Worm (Caenorhabditis elegans) whole organism, late embryonic: ENCODE results near the gene tag-89.

ENCODE experiments used
- C38D4.7 ChIP-seq: fragments of 200-800 bp; sonication (Bioruptor generic); optimal IDR thresholded peaks from 2 replicates; lab custom pipeline; 2018; ENCODE audit warnings: mild to moderate bottlenecking, missing genetic modification characterization, moderate library complexity, missing compliant biosample characterization
- K09A11.1 ChIP-seq: sonication (generic microtip); optimal IDR thresholded peaks from 2 replicates; lab custom pipeline; 2017; ENCODE audit warnings: antibody characterized with exemption, mild to moderate bottlenecking, missing genetic modification characterization, missing compliant biosample characterization; ENCODE audit not compliant: insufficient read depth
- Y22D7AL.16 ChIP-seq: sonication (generic microtip); optimal IDR thresholded peaks from 2 replicates; lab custom pipeline; 2016; ENCODE audit warnings: missing genetic modification characterization, missing compliant biosample characterization
- ahr-1 ChIP-seq: sonication (generic microtip); optimal IDR thresholded peaks from 2 replicates; lab custom pipeline; 2016; ENCODE audit warnings: missing genetic modification characterization, missing compliant biosample characterization
- ama-1 ChIP-seq: fragments of 150-350 bp; optimal IDR thresholded peaks from 2 replicates; lab custom pipeline; 2014
- ceh-18 ChIP-seq: sonication (generic microtip); optimal IDR thresholded peaks from 2 replicates; lab custom pipeline; 2016; ENCODE audit warnings: missing genetic modification characterization, missing compliant biosample characterization
- ceh-19 ChIP-seq: fragments of 200-800 bp; sonication (Bioruptor generic); optimal IDR thresholded peaks from 2 replicates; lab custom pipeline; 2018; ENCODE audit warnings: mild to moderate bottlenecking, missing genetic modification characterization, missing compliant biosample characterization
- ceh-2 ChIP-seq: sonication (generic microtip); optimal IDR thresholded peaks from 2 replicates; lab custom pipeline; 2016; ENCODE audit warnings: missing genotype, missing genetic modification characterization, missing compliant biosample characterization
- ceh-22 ChIP-seq: sonication (generic microtip); optimal IDR thresholded peaks from 2 replicates; lab custom pipeline; 2017; ENCODE audit warnings: missing biosample characterization, missing genetic modification characterization
- ceh-24 ChIP-seq: sonication (generic microtip); optimal IDR thresholded peaks from 2 replicates; lab custom pipeline; 2016; ENCODE audit warnings: mild to moderate bottlenecking, missing genetic modification characterization, missing compliant biosample characterization
- ceh-30 ChIP-seq: fragments of 150-350 bp; optimal IDR thresholded peaks from 2 replicates; lab custom pipeline; 2014; ENCODE audit warnings: missing biosample characterization, missing genetic modification characterization
- ceh-31 ChIP-seq: sonication (generic microtip); optimal IDR thresholded peaks from 2 replicates; lab custom pipeline; 2016; ENCODE audit warnings: missing genetic modification characterization, missing compliant biosample characterization
- ceh-45 ChIP-seq: fragments of 200-800 bp; sonication (Bioruptor generic); IDR thresholded peaks from 2 replicates; pipeline ENCODE4 v1.3.6; 2022; ENCODE audit warnings: missing genetic modification reagents, missing genetic modification characterization, missing compliant biosample characterization
- ceh-48 ChIP-seq: sonication (generic microtip); optimal IDR thresholded peaks from 2 replicates; lab custom pipeline; 2016; ENCODE audit warnings: missing genetic modification characterization, inconsistent platforms, missing compliant biosample characterization
- che-1 ChIP-seq: sonication (generic microtip); optimal IDR thresholded peaks from 2 replicates; lab custom pipeline; 2016; ENCODE audit warnings: mild to moderate bottlenecking, missing genetic modification characterization, missing compliant biosample characterization
- dmd-4 ChIP-seq: sonication (generic microtip); optimal IDR thresholded peaks from 2 replicates; lab custom pipeline; 2016; ENCODE audit warnings: borderline replicate concordance, missing genetic modification characterization, missing compliant biosample characterization
- dve-1 ChIP-seq: sonication (generic microtip); optimal IDR thresholded peaks from 2 replicates; lab custom pipeline; 2017; ENCODE audit warnings: antibody characterized with exemption, mild to moderate bottlenecking, missing genetic modification characterization, missing compliant biosample characterization
- elt-4 ChIP-seq: sonication (generic microtip); optimal IDR thresholded peaks from 2 replicates; lab custom pipeline; 2016; ENCODE audit warnings: missing genetic modification characterization, missing compliant biosample characterization
- ets-4 ChIP-seq: sonication (generic microtip); optimal IDR thresholded peaks from 2 replicates; lab custom pipeline; 2016; ENCODE audit warnings: missing genetic modification characterization, missing compliant biosample characterization
- eyg-1 ChIP-seq: sonication (generic microtip); optimal IDR thresholded peaks from 2 replicates; lab custom pipeline; 2016; ENCODE audit warnings: missing genotype, missing genetic modification characterization, missing compliant biosample characterization
- fax-1 ChIP-seq: sonication (generic microtip); optimal IDR thresholded peaks from 2 replicates; lab custom pipeline; 2016; ENCODE audit warnings: missing genotype, missing genetic modification characterization, missing compliant biosample characterization
- fkh-6 ChIP-seq: sonication (generic microtip); optimal IDR thresholded peaks from 2 replicates; lab custom pipeline; 2016; ENCODE audit warnings: missing genetic modification characterization, missing compliant biosample characterization
- gmeb-2 ChIP-seq: sonication (generic microtip); optimal IDR thresholded peaks from 2 replicates; lab custom pipeline; 2016; ENCODE audit warnings: missing genetic modification characterization, inconsistent platforms, missing compliant biosample characterization
- hlh-30 ChIP-seq: sonication (generic microtip); optimal IDR thresholded peaks from 2 replicates; lab custom pipeline; 2017; ENCODE audit warnings: antibody characterized with exemption, missing genetic modification characterization, missing compliant biosample characterization; ENCODE audit not compliant: insufficient read depth
- hlh-6 ChIP-seq: sonication (generic microtip); optimal IDR thresholded peaks from 2 replicates; lab custom pipeline; 2016; ENCODE audit warnings: missing genotype, missing genetic modification characterization, missing compliant biosample characterization
- hlh-8 ChIP-seq: sonication (generic microtip); optimal IDR thresholded peaks from 2 replicates; lab custom pipeline; 2016; ENCODE audit warnings: missing genotype, missing genetic modification characterization, missing compliant biosample characterization
- madf-2 ChIP-seq: sonication (generic microtip); optimal IDR thresholded peaks from 2 replicates; lab custom pipeline; 2017; ENCODE audit warnings: missing genetic modification characterization, missing compliant biosample characterization
- nfya-1 ChIP-seq: sonication (generic microtip); optimal IDR thresholded peaks from 2 replicates; lab custom pipeline; 2017; ENCODE audit warnings: missing genetic modification characterization, mild to moderate bottlenecking, missing compliant biosample characterization, antibody characterized with exemption, moderate library complexity
- nhr-11 ChIP-seq: fragments of 150-350 bp; optimal IDR thresholded peaks from 2 replicates; lab custom pipeline; 2014; ENCODE audit warnings: missing biosample characterization, missing genetic modification characterization
- nhr-232 ChIP-seq: sonication (generic microtip); optimal IDR thresholded peaks from 2 replicates; lab custom pipeline; 2016; ENCODE audit warnings: missing genetic modification characterization, missing compliant biosample characterization
- pat-9 ChIP-seq: fragments of 200-800 bp; sonication (Bioruptor generic); optimal IDR thresholded peaks from 2 replicates; lab custom pipeline; 2018; ENCODE audit warnings: mild to moderate bottlenecking, missing genetic modification characterization, moderate library complexity, missing compliant biosample characterization
- pha-2 ChIP-seq: sonication (generic microtip); optimal IDR thresholded peaks from 2 replicates; lab custom pipeline; 2017; ENCODE audit warnings: mild to moderate bottlenecking, missing genetic modification characterization, missing compliant biosample characterization
- sdc-2 ChIP-seq: sonication (generic microtip); optimal IDR thresholded peaks from 2 replicates; lab custom pipeline; 2016; ENCODE audit warnings: missing genotype, missing genetic modification characterization, missing compliant biosample characterization
- syd-9 ChIP-seq: sonication (generic microtip); optimal IDR thresholded peaks from 2 replicates; lab custom pipeline; 2016; ENCODE audit warnings: mild to moderate bottlenecking, missing genetic modification characterization, moderate library complexity, missing compliant biosample characterization
- tbx-2 ChIP-seq: sonication (generic microtip); optimal IDR thresholded peaks from 2 replicates; lab custom pipeline; 2016; ENCODE audit warnings: missing genetic modification characterization, missing compliant biosample characterization
- tbx-7 ChIP-seq: sonication (generic microtip); optimal IDR thresholded peaks from 2 replicates; lab custom pipeline; 2016; ENCODE audit warnings: missing genotype, missing genetic modification characterization, missing compliant biosample characterization
- unc-3 ChIP-seq, 2 experiments: fragments of 200-800 bp in 1 of 2; sonication (Bioruptor generic) in 1 of 2; sonication (generic microtip) in 1 of 2; conservative IDR thresholded peaks in 1 of 2; optimal IDR thresholded peaks in 1 of 2; 2 replicates each; pipeline versions ENCODE4 v1.3.6 to Lab custom; 2016 to 2022; ENCODE audit warnings: missing compliant biosample characterization in 2 of 2, missing genetic modification characterization in 2 of 2, missing genetic modification reagents in 1 of 2
- unc-42 ChIP-seq: sonication (generic microtip); optimal IDR thresholded peaks from 2 replicates; lab custom pipeline; 2016; ENCODE audit warnings: missing genotype, missing genetic modification characterization, missing compliant biosample characterization
- unc-55 ChIP-seq: sonication (generic microtip); optimal IDR thresholded peaks from 2 replicates; lab custom pipeline; 2017; ENCODE audit warnings: missing biosample characterization, missing genetic modification reagents, missing genetic modification characterization
- zip-5 ChIP-seq: sonication (generic microtip); optimal IDR thresholded peaks from 2 replicates; lab custom pipeline; 2016; ENCODE audit warnings: missing genetic modification characterization, missing compliant biosample characterization
- ztf-16 ChIP-seq: sonication (generic microtip); optimal IDR thresholded peaks from 2 replicates; lab custom pipeline; 2017; ENCODE audit warnings: missing genetic modification characterization, missing compliant biosample characterization

Gene tag-89

DNA sequence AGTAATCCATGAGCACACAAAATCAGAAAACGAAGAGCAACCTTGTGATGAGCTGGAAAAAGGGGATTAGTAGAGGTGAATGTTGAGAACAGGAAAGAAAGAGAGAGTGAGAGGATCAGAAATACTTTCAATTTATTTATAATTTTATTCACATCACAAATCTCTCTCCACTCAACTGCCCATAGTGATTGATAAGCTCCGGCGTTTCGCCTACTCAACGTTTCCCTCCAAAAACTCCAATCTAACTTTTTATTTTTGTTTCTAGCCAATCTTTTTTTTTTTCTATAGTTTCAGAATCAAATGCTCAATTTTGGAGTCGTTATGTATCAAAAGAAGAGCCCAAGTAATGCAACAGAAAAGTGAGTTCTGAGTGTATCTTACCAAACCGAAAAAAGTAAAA is 31.1 kb downstream of the tag-89 start, which contains the start of gene kin-4:
kin-4 (plus strand) TSS at position 301 of the 400 bp plus-strand sequence.
- TF ChIP-seq nhr-11 (tag; lab: Kevin White, UChicago) = no peak
- no peak for TF ChIP-seq ceh-22
- TF ChIP-seq tbx-7 (tag; lab: Kevin White, UChicago) = no peak
- TF ChIP-seq hlh-6 (tag; lab: Kevin White, UChicago) = no peak
- TF ChIP-seq unc-3 (GFP tag; conservative IDR thresholded peaks at IDR 0.05; lab: Robert Waterston, UW) = no peak
- no peak for TF ChIP-seq unc-3 (tag; optimal IDR thresholded peaks at IDR 0.05; lab: Kevin White, UChicago)
- no peak for TF ChIP-seq tbx-2
- no peak for TF ChIP-seq dmd-4
- TF ChIP-seq zip-5 (tag; lab: Kevin White, UChicago) = no peak
- no peak for TF ChIP-seq ztf-16
- TF ChIP-seq ceh-18 (tag; lab: Kevin White, UChicago) = no peak
- TF ChIP-seq che-1 (tag; lab: Kevin White, UChicago) = no peak
- TF ChIP-seq ceh-19 (GFP tag; lab: Kevin White, UChicago) = no peak

DNA sequence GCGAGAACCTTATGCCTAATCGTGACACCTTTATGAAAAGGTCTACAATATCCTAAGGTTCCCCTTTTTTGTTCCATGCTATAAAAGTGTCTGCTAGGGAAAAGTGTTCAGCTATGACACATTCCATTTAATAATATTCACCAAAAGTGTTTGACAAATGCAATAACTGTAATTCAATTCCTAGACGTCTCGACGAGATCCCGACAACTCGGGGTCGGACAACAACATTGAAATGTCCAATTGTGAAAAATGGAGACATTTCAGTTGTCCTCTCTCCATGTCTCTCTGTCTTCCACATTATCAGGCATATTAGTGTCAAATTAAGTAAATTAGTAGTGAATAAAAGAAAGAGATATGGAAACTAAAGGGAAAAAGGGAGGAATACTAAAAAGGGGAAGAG is 37.1 kb downstream of the tag-89 start:
- TF ChIP-seq unc-42 = peak; percentile 90
- TF ChIP-seq elt-4 (tag; lab: Kevin White, UChicago) = no peak
- no peak for TF ChIP-seq madf-2

DNA sequence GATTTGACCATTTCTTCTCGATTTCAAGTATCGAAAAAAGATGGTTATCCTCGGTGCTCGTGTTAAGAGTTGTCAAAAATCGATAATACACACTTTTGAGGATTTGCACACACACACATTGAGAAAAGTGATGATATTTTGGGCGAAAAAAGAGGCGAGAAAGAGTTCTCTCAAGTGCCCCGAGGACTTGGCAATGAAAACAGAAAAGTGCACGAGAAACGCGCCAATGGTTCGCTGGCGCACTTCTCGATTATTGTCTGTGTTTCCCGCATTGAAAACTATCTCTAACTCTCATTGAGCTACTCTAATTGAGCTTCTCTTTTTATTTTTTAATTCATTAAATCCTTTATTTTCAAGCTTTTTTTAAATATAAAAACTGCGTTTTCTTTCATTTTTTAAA is 39.4 kb downstream of the tag-89 start:
- TF ChIP-seq ceh-31 (peak; percentile 22), ceh-18 (tag; lab: Kevin White, UChicago) (peak; percentile 51), ceh-48 (peak; percentile 33), tbx-2 (peak; percentile 58), unc-42 (peak; percentile 41), nfya-1 (tag; lab: Kevin White, UChicago) (peak; percentile 45), ama-1 (lab: Kevin White, UChicago) (no peak), ahr-1 (tag; lab: Kevin White, UChicago) (no peak)

DNA sequence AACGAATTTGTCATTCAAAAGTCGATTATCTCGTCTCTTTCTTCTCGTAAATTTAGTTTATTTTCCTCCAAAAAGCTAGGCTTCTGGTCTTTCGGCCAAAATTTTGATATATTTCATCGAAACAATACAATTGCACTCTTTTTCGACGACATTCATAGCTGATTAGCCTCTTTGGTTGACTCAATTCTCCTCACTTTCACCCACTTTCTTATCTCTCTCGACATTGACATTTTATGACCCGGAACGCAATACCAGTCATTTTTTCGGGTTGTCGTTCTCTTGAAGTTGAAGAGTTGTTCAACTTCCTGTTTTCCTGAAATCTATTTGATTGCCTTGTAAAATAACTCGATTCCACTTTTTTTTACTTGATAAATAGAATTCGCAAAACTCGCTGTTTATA is 40.2 kb downstream of the tag-89 start:
- TF ChIP-seq nfya-1 (tag; lab: Kevin White, UChicago) (no peak), ceh-31 (no peak), zip-5 (tag; lab: Kevin White, UChicago) (no peak), dmd-4 (no peak)

DNA sequence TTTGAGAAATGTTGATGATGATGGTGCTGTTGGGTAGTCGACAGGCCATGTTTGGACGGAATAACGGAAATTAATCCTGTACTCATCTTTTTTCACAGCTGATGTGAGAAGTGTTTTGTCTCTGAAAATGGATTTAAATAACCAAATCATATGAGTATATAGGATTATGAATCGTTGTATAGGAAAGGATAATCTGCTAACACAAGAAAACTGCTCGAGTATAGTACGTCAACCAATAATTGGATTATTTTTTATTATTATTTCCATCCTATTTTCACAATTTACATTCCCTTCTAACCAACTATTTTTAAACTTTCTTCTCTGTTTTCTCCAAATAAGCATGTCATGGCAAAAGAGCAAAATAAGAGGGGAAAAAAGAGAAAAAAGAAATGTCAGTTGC is 41.4 kb downstream of the tag-89 start:
- no peak for TF ChIP-seq ceh-24 (tag; lab: Kevin White, UChicago)
- no peak for TF ChIP-seq dve-1 (tag; lab: Kevin White, UChicago)
- TF ChIP-seq fax-1 = no peak
- TF ChIP-seq eyg-1 = no peak
- no peak for TF ChIP-seq K09A11.1 (tag; lab: Kevin White, UChicago)
- TF ChIP-seq pat-9 (tag; lab: Kevin White, UChicago) = no peak
- TF ChIP-seq Y22D7AL.16 = no peak
- TF ChIP-seq ceh-2 (tag; lab: Kevin White, UChicago) = no peak
- no peak for TF ChIP-seq unc-55 (GFP tag; lab: Kevin White, UChicago)
- no peak for TF ChIP-seq syd-9 (tag; lab: Kevin White, UChicago)
- TF ChIP-seq madf-2 = no peak
- no peak for TF ChIP-seq nfya-1 (tag; lab: Kevin White, UChicago)
- TF ChIP-seq ets-4 (tag; lab: Kevin White, UChicago) = no peak
- no peak for TF ChIP-seq ceh-48
- TF ChIP-seq nhr-11 (tag; lab: Kevin White, UChicago) = no peak
- no peak for TF ChIP-seq ceh-30 (tag; lab: Kevin White, UChicago)
- TF ChIP-seq ceh-45 (GFP tag; lab: Robert Waterston, UW) = no peak

DNA sequence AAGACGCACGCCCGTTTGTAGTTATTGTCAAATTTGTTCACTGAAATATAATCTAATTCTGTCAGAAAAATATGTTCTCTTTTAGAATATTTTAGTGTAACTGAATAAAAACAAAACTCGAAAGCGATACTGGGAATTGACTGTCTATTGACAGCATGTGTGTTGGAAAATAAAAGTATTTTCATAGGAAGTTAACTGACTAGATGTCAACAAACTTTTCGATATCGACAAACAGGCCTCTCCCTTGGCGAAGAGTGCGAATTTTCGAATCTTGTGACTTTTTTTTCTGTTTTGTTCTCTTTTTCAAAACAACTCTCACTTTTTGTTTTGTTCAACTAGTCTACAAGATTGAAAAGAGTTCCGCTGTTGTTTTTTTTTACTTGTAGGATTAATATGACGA is 43.9 kb downstream of the tag-89 start:
- no peak for TF ChIP-seq dmd-4
- TF ChIP-seq hlh-30 (tag; lab: Kevin White, UChicago) = no peak
- TF ChIP-seq nhr-232 (tag; lab: Kevin White, UChicago) = no peak
- no peak for TF ChIP-seq tbx-7 (tag; lab: Kevin White, UChicago)
- no peak for TF ChIP-seq zip-5 (tag; lab: Kevin White, UChicago)
- no peak for TF ChIP-seq hlh-8 (tag; lab: Kevin White, UChicago)
- TF ChIP-seq C38D4.7 (GFP tag; lab: Kevin White, UChicago) = no peak
- TF ChIP-seq gmeb-2 (tag; lab: Kevin White, UChicago) = no peak
- no peak for TF ChIP-seq ceh-48
- no peak for TF ChIP-seq pha-2
- TF ChIP-seq fkh-6 (tag; lab: Kevin White, UChicago) = no peak
- TF ChIP-seq sdc-2 (tag; lab: Kevin White, UChicago) = no peak
- no peak for TF ChIP-seq tbx-2
- TF ChIP-seq ceh-31 = no peak
- TF ChIP-seq elt-4 (tag; lab: Kevin White, UChicago) = no peak
